Fruit fly (Drosophila melanogaster) whole organism, embryonic: ENCODE data around the gene Cyp313a4.

ENCODE experiments used
- Atf6 ChIP-seq: fragments of 200-800 bp; sonication (Bioruptor generic); IDR thresholded peaks from 2 replicates; pipeline ENCODE4 v1.3.6; 2022; ENCODE audit warnings: missing biosample characterization, missing genetic modification characterization
- Bteb2 ChIP-seq: fragments of 200-800 bp; sonication (Bioruptor generic); optimal IDR thresholded peaks from 2 replicates; lab custom pipeline; 2016; ENCODE audit warnings: missing biosample characterization, missing genetic modification characterization
- CG10209 ChIP-seq: fragments of 200-800 bp; sonication (Bioruptor generic); optimal IDR thresholded peaks from 3 replicates; lab custom pipeline; 2017; ENCODE audit warnings: missing biosample characterization, mild to moderate bottlenecking, missing genetic modification characterization, missing genetic modification reagents
- CG11504 ChIP-seq: fragments of 200-800 bp; sonication (Bioruptor generic); optimal IDR thresholded peaks from 3 replicates; lab custom pipeline; 2019; ENCODE audit warnings: missing biosample characterization, mild to moderate bottlenecking, missing genetic modification characterization, moderate library complexity
- CG13296 ChIP-seq: fragments of 200-800 bp; sonication (Bioruptor generic); optimal IDR thresholded peaks from 3 replicates; lab custom pipeline; 2018; ENCODE audit warnings: missing biosample characterization, mild to moderate bottlenecking, missing genetic modification characterization
- CG13424 ChIP-seq: fragments of 200-800 bp; sonication (Bioruptor generic); optimal IDR thresholded peaks from 2 replicates; lab custom pipeline; 2019; ENCODE audit warnings: missing biosample characterization, mild to moderate bottlenecking, missing genetic modification characterization, moderate library complexity
- CG1529 ChIP-seq: fragments of 200-800 bp; sonication (Bioruptor generic); optimal IDR thresholded peaks from 3 replicates; lab custom pipeline; 2018; ENCODE audit warnings: missing biosample characterization, missing genetic modification characterization
- CG16863 ChIP-seq: fragments of 200-800 bp; sonication (Bioruptor generic); optimal IDR thresholded peaks from 3 replicates; lab custom pipeline; 2016; ENCODE audit warnings: missing biosample characterization, missing genetic modification characterization
- CG17359 ChIP-seq: fragments of 200-800 bp; sonication (Bioruptor generic); optimal IDR thresholded peaks from 3 replicates; lab custom pipeline; 2018; ENCODE audit warnings: missing biosample characterization, mild to moderate bottlenecking, missing genetic modification characterization, moderate library complexity
- CG17829 ChIP-seq: fragments of 200-800 bp; optimal IDR thresholded peaks from 2 replicates; lab custom pipeline; 2019; ENCODE audit warnings: missing biosample characterization, mild to moderate bottlenecking, missing genetic modification characterization, moderate library complexity
- CG18599 ChIP-seq: fragments of 200-800 bp; sonication (Bioruptor generic); optimal IDR thresholded peaks from 3 replicates; lab custom pipeline; 2017; ENCODE audit warnings: missing biosample characterization, missing genetic modification characterization, mild to moderate bottlenecking, moderate library complexity, missing genetic modification reagents
- CG2678 ChIP-seq: fragments of 200-800 bp; sonication (Bioruptor generic); optimal IDR thresholded peaks from 3 replicates; lab custom pipeline; 2019; ENCODE audit warnings: missing biosample characterization, mild to moderate bottlenecking, missing genetic modification characterization, moderate library complexity
- CG30403 ChIP-seq: fragments of 200-800 bp; sonication (Bioruptor generic); optimal IDR thresholded peaks from 3 replicates; lab custom pipeline; 2016; ENCODE audit warnings: missing biosample characterization, missing genetic modification characterization
- CG34376 ChIP-seq: fragments of 200-800 bp; sonication (Bioruptor generic); optimal IDR thresholded peaks from 2 replicates; lab custom pipeline; 2018; ENCODE audit warnings: missing biosample characterization, mild to moderate bottlenecking, missing genetic modification characterization
- CG42726 ChIP-seq: fragments of 200-800 bp; sonication (Bioruptor generic); IDR thresholded peaks from 2 replicates; pipeline ENCODE4 v1.3.6; 2022; ENCODE audit warnings: missing biosample characterization, missing genetic modification characterization; ENCODE audit not compliant: partially characterized antibody
- CG4820 ChIP-seq: fragments of 200-800 bp; sonication (Bioruptor generic); optimal IDR thresholded peaks from 3 replicates; lab custom pipeline; 2016; ENCODE audit warnings: missing biosample characterization, missing genetic modification characterization
- CG6791 ChIP-seq: fragments of 200-800 bp; sonication (Bioruptor generic); IDR thresholded peaks from 3 replicates; pipeline ENCODE4 v1.3.6; 2022; ENCODE audit warnings: missing biosample characterization, missing genetic modification characterization; ENCODE audit not compliant: partially characterized antibody
- CG7556 ChIP-seq: fragments of 200-800 bp; sonication (Bioruptor generic); optimal IDR thresholded peaks from 2 replicates; lab custom pipeline; 2017; ENCODE audit warnings: missing biosample characterization, mild to moderate bottlenecking, missing genetic modification characterization
- CTCF ChIP-seq: fragments of 200-800 bp; sonication (Bioruptor generic); optimal IDR thresholded peaks from 2 replicates; lab custom pipeline; 2017; ENCODE audit warnings: missing biosample characterization, mild to moderate bottlenecking, missing genetic modification characterization, moderate library complexity
- D ChIP-seq, 2 experiments: fragments of 200-800 bp in 1 of 2; fragments of >200 bp in 1 of 2; sonication (Bioruptor generic) in 1 of 2; optimal IDR thresholded peaks; 2 replicates in 1 of 2; 3 replicates in 1 of 2; lab custom pipeline; 2017; ENCODE audit warnings: mild to moderate bottlenecking in 1 of 2, missing biosample characterization in 1 of 2, missing genetic modification characterization in 1 of 2, missing genetic modification reagents in 1 of 2
- Ets65A ChIP-seq: fragments of 200-800 bp; sonication (Bioruptor generic); peaks from one replicate; lab custom pipeline; 2016; ENCODE audit warnings: missing biosample characterization, missing genetic modification characterization
- Fer3 ChIP-seq: fragments of 200-800 bp; sonication (Bioruptor generic); optimal IDR thresholded peaks from 2 replicates; lab custom pipeline; 2018; ENCODE audit warnings: missing biosample characterization, mild to moderate bottlenecking, missing genetic modification characterization, moderate library complexity
- Hey ChIP-seq: fragments of 200-800 bp; sonication (Bioruptor generic); optimal IDR thresholded peaks from 3 replicates; lab custom pipeline; 2018; ENCODE audit warnings: missing biosample characterization, mild to moderate bottlenecking, missing genetic modification characterization
- Hr51 ChIP-seq, 2 experiments: fragments of 200-800 bp; sonication (Bioruptor generic); optimal IDR thresholded peaks; 2 replicates in 1 of 2; 3 replicates in 1 of 2; lab custom pipeline; 2016 to 2018; ENCODE audit warnings: missing biosample characterization in 2 of 2, missing genetic modification characterization in 2 of 2, mild to moderate bottlenecking in 1 of 2, moderate library complexity in 1 of 2
- Nf-YB ChIP-seq: fragments of 200-800 bp; sonication (Bioruptor generic); optimal IDR thresholded peaks from 3 replicates; lab custom pipeline; 2019; ENCODE audit warnings: missing biosample characterization, mild to moderate bottlenecking, missing genetic modification characterization, moderate library complexity
- Opbp ChIP-seq: fragments of 200-800 bp; sonication (Bioruptor generic); IDR thresholded peaks from 3 replicates; pipeline ENCODE4 v1.3.6; 2022; ENCODE audit warnings: missing biosample characterization, missing genetic modification characterization; ENCODE audit not compliant: partially characterized antibody
- abd-A ChIP-seq: fragments of 200-800 bp; sonication (Bioruptor generic); optimal IDR thresholded peaks from 3 replicates; lab custom pipeline; 2019; ENCODE audit warnings: missing biosample characterization, mild to moderate bottlenecking, missing genetic modification characterization, moderate library complexity
- ase ChIP-seq: fragments of 200-800 bp; sonication (Bioruptor generic); IDR thresholded peaks from 3 replicates; pipeline ENCODE4 v1.3.6; 2022; ENCODE audit warnings: missing biosample characterization, missing genetic modification characterization
- crp ChIP-seq, 2 experiments: fragments of 200-800 bp; sonication (Bioruptor generic); optimal IDR thresholded peaks; 2 replicates in 1 of 2; 3 replicates in 1 of 2; lab custom pipeline; 2017; ENCODE audit warnings: missing biosample characterization in 2 of 2, missing genetic modification characterization in 2 of 2, mild to moderate bottlenecking in 1 of 2, moderate library complexity in 1 of 2
- dpn ChIP-seq, 2 experiments: fragments of 200-800 bp; sonication (Bioruptor generic); optimal IDR thresholded peaks; 3 replicates each; lab custom pipeline; 2016; ENCODE audit warnings: missing biosample characterization in 2 of 2, missing genetic modification characterization in 2 of 2
- esg ChIP-seq: fragments of 200-800 bp; sonication (Bioruptor generic); conservative IDR thresholded peaks from 2 replicates; pipeline ENCODE4 v1.3.6; 2022; ENCODE audit warnings: missing biosample characterization, missing genetic modification characterization
- ewg ChIP-seq: fragments of 200-800 bp; sonication (Bioruptor generic); optimal IDR thresholded peaks from 3 replicates; lab custom pipeline; 2017; ENCODE audit warnings: mild to moderate bottlenecking, missing biosample characterization, missing genetic modification reagents, missing genetic modification characterization
- gfzf ChIP-seq: fragments of 200-800 bp; sonication (Bioruptor generic); optimal IDR thresholded peaks from 2 replicates; lab custom pipeline; 2016; ENCODE audit warnings: missing biosample characterization, mild to moderate bottlenecking, missing genetic modification characterization, moderate library complexity
- grn ChIP-seq: fragments of 200-800 bp; sonication (Bioruptor generic); optimal IDR thresholded peaks from 3 replicates; lab custom pipeline; 2017; ENCODE audit warnings: missing biosample characterization, missing genetic modification characterization
- gt ChIP-seq: fragments of 200-800 bp; sonication (Bioruptor generic); IDR thresholded peaks from 2 replicates; pipeline ENCODE4 v1.3.6; 2022; ENCODE audit warnings: missing biosample characterization, missing genetic modification characterization
- kah ChIP-seq: fragments of 200-800 bp; sonication (Bioruptor generic); optimal IDR thresholded peaks from 2 replicates; lab custom pipeline; 2018; ENCODE audit warnings: missing biosample characterization, mild to moderate bottlenecking, missing genetic modification characterization
- lab ChIP-seq: fragments of 200-800 bp; sonication (Bioruptor generic); optimal IDR thresholded peaks from 3 replicates; lab custom pipeline; 2017; ENCODE audit warnings: missing biosample characterization, missing genetic modification characterization, mild to moderate bottlenecking, moderate library complexity, missing genetic modification reagents
- phol ChIP-seq: fragments of 200-800 bp; sonication (Bioruptor generic); optimal IDR thresholded peaks from 3 replicates; lab custom pipeline; 2018; ENCODE audit warnings: missing biosample characterization, mild to moderate bottlenecking, missing genetic modification characterization, moderate library complexity
- sc ChIP-seq, 3 experiments: fragments of >200 bp in 2 of 3; fragments of 200-800 bp in 1 of 3; sonication (Bioruptor generic) in 1 of 3; optimal IDR thresholded peaks; 2 replicates in 2 of 3; 3 replicates in 1 of 3; lab custom pipeline; 2017; ENCODE audit warnings: mild to moderate bottlenecking in 1 of 3, missing biosample characterization in 1 of 3, missing genetic modification characterization in 1 of 3, missing genetic modification reagents in 1 of 3
- sens ChIP-seq: fragments of 200-800 bp; sonication (Bioruptor generic); peaks from one replicate; lab custom pipeline; 2016; ENCODE audit warnings: missing biosample characterization, missing genetic modification characterization
- shn ChIP-seq: fragments of 200-800 bp; sonication (Bioruptor generic); optimal IDR thresholded peaks from 3 replicates; lab custom pipeline; 2016; ENCODE audit warnings: missing biosample characterization, missing genetic modification characterization
- sug ChIP-seq: fragments of 200-800 bp; optimal IDR thresholded peaks from 2 replicates; lab custom pipeline; 2019; ENCODE audit warnings: missing biosample characterization, mild to moderate bottlenecking, missing genetic modification characterization, moderate library complexity
- tna ChIP-seq: fragments of 200-800 bp; sonication (Bioruptor generic); IDR thresholded peaks from 2 replicates; pipeline ENCODE4 v1.3.6; 2022; ENCODE audit warnings: missing biosample characterization, missing genetic modification characterization; ENCODE audit not compliant: partially characterized antibody
- trem ChIP-seq: fragments of 200-800 bp; optimal IDR thresholded peaks from 3 replicates; lab custom pipeline; 2019; ENCODE audit warnings: missing biosample characterization, mild to moderate bottlenecking, missing genetic modification characterization, moderate library complexity

Cyp313a4 gene

DNA sequence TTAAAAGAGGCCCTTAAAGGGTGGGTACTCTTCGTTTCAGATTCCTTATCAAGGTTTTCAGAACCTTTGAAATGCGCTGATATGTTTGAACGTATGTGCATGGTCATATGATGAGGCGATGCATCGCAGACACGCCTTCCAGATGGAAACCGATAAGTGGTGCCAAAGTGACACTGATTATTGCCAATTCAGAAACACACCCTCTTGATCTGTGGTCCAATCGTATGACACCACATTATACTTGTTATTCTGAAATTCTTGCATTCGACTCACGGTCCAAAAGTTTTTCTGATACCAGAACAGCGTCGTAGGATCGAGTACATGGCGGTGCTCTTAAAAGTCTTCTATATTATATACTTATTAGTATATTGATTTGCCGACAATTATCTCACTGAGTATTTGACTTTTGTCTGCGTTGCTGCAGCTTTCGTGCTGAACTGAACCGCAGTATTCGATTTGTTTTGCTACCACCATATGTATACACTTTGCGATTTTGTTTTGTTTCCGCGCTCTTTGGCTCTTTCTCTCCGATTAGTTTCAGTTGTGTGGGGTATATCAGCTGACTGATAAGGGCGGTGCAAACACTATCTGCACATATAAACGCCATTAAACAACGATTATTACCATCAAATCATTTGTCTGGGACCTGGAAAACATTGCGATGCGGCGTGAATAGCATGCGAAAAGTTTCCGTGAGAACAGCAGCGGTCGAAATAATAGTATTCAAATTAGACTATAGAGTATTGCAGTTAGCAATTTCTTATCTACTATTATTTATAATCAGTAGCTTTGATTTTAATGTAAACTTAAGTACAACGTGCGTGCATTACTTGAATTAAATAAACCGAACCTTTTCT, 39.4 kb upstream of the Cyp313a4 start (continued):
- peak in 1 of 2 experiments; percentile 0 for TF ChIP-seq crp (GFP tag; optimal IDR thresholded peaks at IDR 0.05; lab: Kevin White, UChicago)
- peak; percentile 10 for TF ChIP-seq CG11504 (tag; lab: Kevin White, UChicago)
- peak; percentile 6 for TF ChIP-seq Fer3
- TF ChIP-seq sug (tag; lab: Kevin White, UChicago), result peak; percentile 80
- TF ChIP-seq CG16863 (GFP tag; lab: Kevin White, UChicago), result no peak
- no peak for TF ChIP-seq grn (GFP tag; lab: Kevin White, UChicago)
- no peak for TF ChIP-seq Bteb2 (GFP tag; lab: Kevin White, UChicago)
- TF ChIP-seq CG34376 (GFP tag; lab: Kevin White, UChicago), result peak; percentile 48
- TF ChIP-seq Atf6 (GFP tag; lab: Robert Waterston, UW), result no peak
- TF ChIP-seq lab (GFP tag; lab: Kevin White, UChicago), result peak; percentile 40
- no peak for TF ChIP-seq CG18599 (GFP tag; lab: Kevin White, UChicago)
- no peak for TF ChIP-seq esg (GFP tag; lab: Robert Waterston, UW)
- no peak for TF ChIP-seq Opbp (GFP tag; lab: Robert Waterston, UW)
- TF ChIP-seq CG2678 (tag; lab: Kevin White, UChicago), result peak; percentile 29
- peak; percentile 3 for TF ChIP-seq sens

DNA sequence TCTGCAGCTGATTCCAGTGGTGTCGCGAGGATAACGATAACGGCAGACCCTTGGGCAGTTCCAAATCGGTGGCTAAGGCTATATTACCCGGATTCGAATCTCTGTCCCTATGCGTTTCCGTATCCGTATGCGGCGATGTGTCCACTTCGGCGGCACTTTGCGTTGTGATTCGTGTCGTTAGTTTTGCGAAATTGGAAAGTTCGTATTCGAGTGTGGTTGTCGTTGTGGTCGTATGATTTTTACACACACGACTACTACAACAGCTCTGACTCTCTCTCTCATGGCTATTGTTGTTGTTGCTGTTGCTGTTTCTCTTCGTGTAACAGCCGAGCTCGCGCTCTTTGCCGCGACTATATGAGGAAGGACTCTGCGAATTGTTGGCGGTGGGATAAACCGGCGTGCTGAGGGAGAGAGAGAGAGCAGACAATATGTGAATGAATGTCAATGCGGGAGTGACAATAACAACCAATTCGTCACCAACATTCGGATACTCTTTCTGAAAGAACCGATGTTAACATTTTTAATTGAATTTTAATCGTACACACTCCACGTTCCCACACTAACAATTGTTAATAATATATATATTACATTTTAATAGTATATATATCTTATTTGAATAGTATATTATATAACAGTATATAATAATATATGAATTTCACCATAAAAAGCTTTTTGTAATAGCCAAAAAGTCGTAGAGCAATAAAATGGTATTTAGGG, 38.6 kb upstream of the Cyp313a4 start:
- TF ChIP-seq CG1529 (GFP tag; lab: Kevin White, UChicago) (no peak), CG10209 (GFP tag; lab: Kevin White, UChicago) (peak; percentile 2), shn (GFP tag; lab: Kevin White, UChicago) (no peak), tna (peak; percentile 49; the same call in 1 of the 2 replicates), Hey (tag; lab: Kevin White, UChicago) (no peak), Opbp (GFP tag; lab: Robert Waterston, UW) (no peak), Hr51 (GFP tag; optimal IDR thresholded peaks at IDR 0.05; lab: Kevin White, UChicago) (peak in 1 of 2 experiments; percentile 67), D (optimal IDR thresholded peaks at IDR 0.05; lab: Kevin White, UChicago) (no peak), D (GFP tag; optimal IDR thresholded peaks at IDR 0.05; lab: Kevin White, UChicago) (peak; percentile 35), ase (no peak), CG4820 (GFP tag; lab: Kevin White, UChicago) (peak; percentile 9), phol (tag; lab: Kevin White, UChicago) (peak; percentile 40), CG42726 (GFP tag; lab: Robert Waterston, UW) (0 out of 2 replicates have a peak, but pooled peaks have one; percentile 29), CG30403 (GFP tag; lab: Kevin White, UChicago) (no peak), Nf-YB (no peak), ewg (GFP tag; lab: Kevin White, UChicago) (no peak), CG7556 (peak; percentile 50), gt (GFP tag; lab: Robert Waterston, UW) (no peak), Ets65A (GFP tag; lab: Kevin White, UChicago) (no peak), kah (GFP tag; lab: Kevin White, UChicago) (no peak), CG17359 (no peak), sc (optimal IDR thresholded peaks at IDR 0.05; lab: Kevin White, UChicago) (no peak), sc (GFP tag; optimal IDR thresholded peaks at IDR 0.05; lab: Kevin White, UChicago) (no peak), trem (tag; lab: Kevin White, UChicago) (peak; percentile 17), CG6791 (GFP tag; lab: Robert Waterston, UW) (no peak), CG13424 (tag; lab: Kevin White, UChicago) (peak; percentile 50), gfzf (no peak), CTCF (no peak), CG17829 (tag; lab: Kevin White, UChicago) (peak; percentile 40), Atf6 (GFP tag; lab: Robert Waterston, UW) (no peak; the same call in 1 of the 2 replicates), abd-A (tag; lab: Kevin White, UChicago) (peak; percentile 59), dpn (GFP tag; optimal IDR thresholded peaks at IDR 0.05; lab: Kevin White, UChicago) (peak; percentile 18 to 31), CG13296 (GFP tag; lab: Kevin White, UChicago) (peak; percentile 46)
